Worm (Caenorhabditis elegans) whole organism, L2 larva: ENCODE data around the gene arrd-6.

ENCODE experiments used
- C34F6.9 ChIP-seq: fragments of 150-350 bp; optimal IDR thresholded peaks from 2 replicates; lab custom pipeline; 2014; ENCODE audit warnings: missing biosample characterization, missing genetic modification characterization
- F13H6.1 ChIP-seq: sonication (generic microtip); optimal IDR thresholded peaks from 2 replicates; lab custom pipeline; 2016; ENCODE audit warnings: missing genetic modification characterization, missing compliant biosample characterization
- R02D3.7 ChIP-seq: fragments of 150-350 bp; optimal IDR thresholded peaks from 2 replicates; lab custom pipeline; 2014; ENCODE audit warnings: missing biosample characterization, missing genetic modification characterization
- Y55F3AM.14 ChIP-seq: fragments of 200-800 bp; sonication (Bioruptor generic); optimal IDR thresholded peaks from 2 replicates; lab custom pipeline; 2018; ENCODE audit warnings: mild to moderate bottlenecking, missing genetic modification characterization, missing compliant biosample characterization
- ZK546.5 ChIP-seq: sonication (generic microtip); optimal IDR thresholded peaks from 2 replicates; lab custom pipeline; 2017; ENCODE audit warnings: missing biosample characterization, missing genetic modification characterization
- alr-1 ChIP-seq: fragments of 150-350 bp; optimal IDR thresholded peaks from 2 replicates; lab custom pipeline; 2014; ENCODE audit warnings: missing biosample characterization, missing genetic modification characterization
- aly-2 ChIP-seq: fragments of 150-350 bp; optimal IDR thresholded peaks from 2 replicates; lab custom pipeline; 2014; ENCODE audit warnings: missing biosample characterization, missing genetic modification characterization
- ama-1 ChIP-seq: fragments of 150-350 bp; optimal IDR thresholded peaks from 2 replicates; lab custom pipeline; 2018; ENCODE audit warnings: inconsistent platforms
- blmp-1 ChIP-seq: sonication (generic microtip); optimal IDR thresholded peaks from 2 replicates; lab custom pipeline; 2017; ENCODE audit warnings: missing genetic modification characterization, mild to moderate bottlenecking, missing compliant biosample characterization, antibody characterized with exemption, moderate library complexity; ENCODE audit not compliant: insufficient read depth
- ceh-16 ChIP-seq: fragments of 150-350 bp; optimal IDR thresholded peaks from 2 replicates; lab custom pipeline; 2014; ENCODE audit warnings: missing biosample characterization, missing genetic modification characterization
- ceh-82 ChIP-seq: fragments of 150-350 bp; optimal IDR thresholded peaks from 2 replicates; lab custom pipeline; 2014; ENCODE audit warnings: missing biosample characterization, missing genetic modification characterization
- crh-2 ChIP-seq: sonication (generic microtip); optimal IDR thresholded peaks from 2 replicates; lab custom pipeline; 2017; ENCODE audit warnings: missing biosample characterization, missing genetic modification characterization
- dmd-4 ChIP-seq: sonication (generic microtip); optimal IDR thresholded peaks from 2 replicates; lab custom pipeline; 2017; ENCODE audit warnings: missing biosample characterization, missing genetic modification characterization
- egl-27 ChIP-seq: sonication (generic microtip); optimal IDR thresholded peaks from 3 replicates; lab custom pipeline; 2017; ENCODE audit warnings: missing biosample characterization, missing genetic modification reagents, missing genetic modification characterization
- elt-1 ChIP-seq: fragments of 150-350 bp; optimal IDR thresholded peaks from 2 replicates; lab custom pipeline; 2014; ENCODE audit warnings: missing biosample characterization, missing genetic modification characterization
- elt-3 ChIP-seq: sonication (generic microtip); optimal IDR thresholded peaks from 2 replicates; lab custom pipeline; 2017; ENCODE audit warnings: missing biosample characterization, missing genetic modification characterization
- fos-1 ChIP-seq: fragments of 150-350 bp; optimal IDR thresholded peaks from 2 replicates; lab custom pipeline; 2014; ENCODE audit warnings: missing biosample characterization, missing genetic modification characterization
- gmeb-1 ChIP-seq: fragments of 150-350 bp; optimal IDR thresholded peaks from 2 replicates; lab custom pipeline; 2014; ENCODE audit warnings: missing biosample characterization, missing genetic modification characterization
- lin-11 ChIP-seq: fragments of 150-350 bp; sonication (generic microtip); optimal IDR thresholded peaks from 2 replicates; lab custom pipeline; 2014; ENCODE audit warnings: missing biosample characterization, missing genetic modification characterization, inconsistent platforms, mixed read lengths
- lin-13 ChIP-seq: fragments of 150-350 bp; optimal IDR thresholded peaks from 2 replicates; lab custom pipeline; 2014; ENCODE audit warnings: missing biosample characterization, missing genetic modification reagents, missing genetic modification characterization
- lin-39 ChIP-seq: fragments of 150-350 bp; optimal IDR thresholded peaks from 2 replicates; lab custom pipeline; 2014; ENCODE audit warnings: missing biosample characterization, missing genetic modification reagents, missing genetic modification characterization
- lsy-2 ChIP-seq, 2 experiments: fragments of 150-350 bp in 1 of 2; sonication (generic microtip) in 1 of 2; optimal IDR thresholded peaks; 2 replicates each; lab custom pipeline; 2014 to 2017; ENCODE audit warnings: missing biosample characterization in 2 of 2, missing genetic modification characterization in 2 of 2
- mab-5 ChIP-seq: fragments of 150-350 bp; optimal IDR thresholded peaks from 2 replicates; lab custom pipeline; 2014; ENCODE audit warnings: missing biosample characterization, missing genetic modification characterization
- mbf-1 ChIP-seq: sonication (generic microtip); optimal IDR thresholded peaks from 2 replicates; lab custom pipeline; 2017; ENCODE audit warnings: missing biosample characterization, missing genetic modification characterization
- mdl-1 ChIP-seq, 2 experiments: fragments of 150-350 bp in 1 of 2; sonication (generic microtip) in 1 of 2; optimal IDR thresholded peaks; 2 replicates each; lab custom pipeline; 2017; ENCODE audit warnings: missing biosample characterization in 2 of 2, missing genetic modification characterization in 2 of 2
- nhr-10 ChIP-seq: sonication (generic microtip); optimal IDR thresholded peaks from 2 replicates; lab custom pipeline; 2017; ENCODE audit warnings: missing biosample characterization, missing genetic modification characterization
- nhr-11 ChIP-seq: fragments of 150-350 bp; optimal IDR thresholded peaks from 2 replicates; lab custom pipeline; 2014; ENCODE audit warnings: missing biosample characterization, missing genetic modification characterization
- nhr-12 ChIP-seq: fragments of 150-350 bp; optimal IDR thresholded peaks from 2 replicates; lab custom pipeline; 2014; ENCODE audit warnings: missing biosample characterization, missing genetic modification characterization
- nhr-129 ChIP-seq: fragments of 150-350 bp; optimal IDR thresholded peaks from 2 replicates; lab custom pipeline; 2014; ENCODE audit warnings: missing biosample characterization, missing genetic modification characterization
- nhr-21 ChIP-seq: fragments of 150-350 bp; optimal IDR thresholded peaks from 2 replicates; lab custom pipeline; 2014; ENCODE audit warnings: missing biosample characterization, missing genetic modification characterization
- nhr-23 ChIP-seq: fragments of 150-350 bp; optimal IDR thresholded peaks from 2 replicates; lab custom pipeline; 2014; ENCODE audit warnings: missing biosample characterization, missing genetic modification reagents, missing genetic modification characterization
- nhr-237 ChIP-seq: fragments of 150-350 bp; optimal IDR thresholded peaks from 2 replicates; lab custom pipeline; 2014; ENCODE audit warnings: missing biosample characterization, missing genetic modification characterization
- nhr-25 ChIP-seq: fragments of 150-350 bp; sonication (generic microtip); optimal IDR thresholded peaks from 3 replicates; lab custom pipeline; 2014; ENCODE audit warnings: missing biosample characterization, missing genetic modification characterization
- nhr-6 ChIP-seq: fragments of 150-350 bp; optimal IDR thresholded peaks from 2 replicates; lab custom pipeline; 2014; ENCODE audit warnings: missing biosample characterization, missing genetic modification characterization
- nhr-77 ChIP-seq: fragments of 150-350 bp; optimal IDR thresholded peaks from 2 replicates; lab custom pipeline; 2014; ENCODE audit warnings: missing biosample characterization, missing genetic modification characterization
- peb-1 ChIP-seq: fragments of 150-350 bp; optimal IDR thresholded peaks from 2 replicates; lab custom pipeline; 2014; ENCODE audit warnings: missing biosample characterization, missing genetic modification characterization
- sem-4 ChIP-seq: fragments of 150-350 bp; optimal IDR thresholded peaks from 2 replicates; lab custom pipeline; 2014; ENCODE audit warnings: missing biosample characterization, missing genetic modification reagents, missing genetic modification characterization
- skn-1 ChIP-seq: sonication (generic microtip); optimal IDR thresholded peaks from 2 replicates; lab custom pipeline; 2017; ENCODE audit warnings: missing biosample characterization, missing genetic modification characterization
- sma-3 ChIP-seq: sonication (generic microtip); optimal IDR thresholded peaks from 2 replicates; lab custom pipeline; 2016; ENCODE audit warnings: missing genetic modification reagents, missing genetic modification characterization, missing compliant biosample characterization
- sma-9 ChIP-seq, 2 experiments: fragments of 150-350 bp in 1 of 2; sonication (generic microtip) in 1 of 2; optimal IDR thresholded peaks; 2 replicates each; lab custom pipeline; 2014 to 2016; ENCODE audit warnings: missing genetic modification characterization in 2 of 2, mild to moderate bottlenecking in 1 of 2, missing biosample characterization in 1 of 2, missing compliant biosample characterization in 1 of 2, missing genetic modification reagents in 1 of 2, moderate library complexity in 1 of 2
- snpc-4 ChIP-seq: fragments of 150-350 bp; optimal IDR thresholded peaks from 2 replicates; lab custom pipeline; 2014; ENCODE audit warnings: missing biosample characterization, missing genetic modification characterization
- unc-39 ChIP-seq: fragments of 150-350 bp; optimal IDR thresholded peaks from 2 replicates; lab custom pipeline; 2014; ENCODE audit warnings: missing biosample characterization, missing genetic modification characterization
- unc-55 ChIP-seq: fragments of 150-350 bp; sonication (generic microtip); optimal IDR thresholded peaks from 3 replicates; lab custom pipeline; 2014; ENCODE audit warnings: missing biosample characterization, missing genetic modification reagents, missing genetic modification characterization
- unc-62 ChIP-seq: fragments of 150-350 bp; optimal IDR thresholded peaks from 2 replicates; lab custom pipeline; 2014; ENCODE audit warnings: missing biosample characterization, missing genetic modification reagents, missing genetic modification characterization
- zag-1 ChIP-seq: fragments of 150-350 bp; optimal IDR thresholded peaks from 2 replicates; lab custom pipeline; 2014; ENCODE audit warnings: missing biosample characterization, missing genetic modification characterization
- ztf-1 ChIP-seq: fragments of 200-800 bp; sonication (Bioruptor generic); conservative IDR thresholded peaks from 2 replicates; pipeline ENCODE4 v1.3.6; 2022; ENCODE audit warnings: missing genetic modification characterization, missing compliant biosample characterization
- ztf-11 ChIP-seq: sonication (generic microtip); optimal IDR thresholded peaks from 2 replicates; lab custom pipeline; 2017; ENCODE audit warnings: missing biosample characterization, missing genetic modification characterization
- ztf-4 ChIP-seq: fragments of 150-350 bp; optimal IDR thresholded peaks from 2 replicates; lab custom pipeline; 2014; ENCODE audit warnings: missing biosample characterization, missing genetic modification characterization

The arrd-6 gene

ce11 chrII:11150976-11151375 lies 8.4 kb downstream of the arrd-6 start:
- TF ChIP-seq F13H6.1 (tag; lab: Kevin White, UChicago) (peak; percentile 69), nhr-12 (no peak), lin-13 (GFP tag; lab: Kevin White, UChicago) (no peak), alr-1 (tag; lab: Kevin White, UChicago) (no peak), snpc-4 (tag; lab: Kevin White, UChicago) (no peak), gmeb-1 (tag; lab: Kevin White, UChicago) (peak; percentile 53), peb-1 (tag; lab: Kevin White, UChicago) (no peak), nhr-237 (tag; lab: Kevin White, UChicago) (no peak), mab-5 (no peak), nhr-23 (tag; lab: Kevin White, UChicago) (no peak), nhr-77 (tag; lab: Kevin White, UChicago) (no peak), unc-39 (tag; lab: Kevin White, UChicago) (no peak), elt-3 (tag; lab: Kevin White, UChicago) (no peak), C34F6.9 (tag; lab: Kevin White, UChicago) (no peak), mdl-1 (tag; optimal IDR thresholded peaks at IDR 0.05; lab: Kevin White, UChicago) (no peak), nhr-11 (tag; lab: Kevin White, UChicago) (no peak), unc-55 (no peak), lsy-2 (tag; optimal IDR thresholded peaks at IDR 0.05; lab: Kevin White, UChicago) (peak in 1 of 2 experiments; percentile 2), dmd-4 (tag; lab: Kevin White, UChicago) (no peak), ceh-82 (tag; lab: Kevin White, UChicago) (no peak), sma-3 (peak; percentile 40), sem-4 (no peak), crh-2 (peak; percentile 62), nhr-25 (tag; lab: Kevin White, UChicago) (no peak), nhr-6 (tag; lab: Kevin White, UChicago) (no peak), lin-39 (no peak), unc-62 (no peak), nhr-129 (no peak), ztf-1 (GFP tag; lab: Robert Waterston, UW) (no peak), ceh-16 (tag; lab: Kevin White, UChicago) (no peak), R02D3.7 (tag; lab: Kevin White, UChicago) (no peak), elt-1 (tag; lab: Kevin White, UChicago) (no peak), egl-27 (no peak), nhr-10 (tag; lab: Kevin White, UChicago) (no peak), zag-1 (tag; lab: Kevin White, UChicago) (no peak), skn-1 (tag; lab: Kevin White, UChicago) (no peak), sma-9 (GFP tag; optimal IDR thresholded peaks at IDR 0.05; lab: Kevin White, UChicago) (peak; percentile 63), sma-9 (tag; optimal IDR thresholded peaks at IDR 0.05; lab: Kevin White, UChicago) (no peak), ZK546.5 (no peak), lin-11 (tag; lab: Kevin White, UChicago) (no peak), fos-1 (tag; lab: Kevin White, UChicago) (peak; percentile 56), ztf-11 (tag; lab: Kevin White, UChicago) (no peak), nhr-21 (tag; lab: Kevin White, UChicago) (no peak), Y55F3AM.14 (GFP tag; lab: Kevin White, UChicago) (no peak), blmp-1 (tag; lab: Kevin White, UChicago) (no peak), ztf-4 (no peak), mbf-1 (tag; lab: Kevin White, UChicago) (no peak), ama-1 (lab: Kevin White, UChicago) (peak; percentile 0), aly-2 (tag; lab: Kevin White, UChicago) (no peak)
